Worm (Caenorhabditis elegans) whole organism, L3 larva: ENCODE data around the gene srh-32.

ENCODE experiments used
- R02D3.7 ChIP-seq: fragments of 150-350 bp; optimal IDR thresholded peaks from 2 replicates; lab custom pipeline; 2014; ENCODE audit warnings: missing biosample characterization, missing genetic modification characterization
- ama-1 ChIP-seq: fragments of 150-350 bp; optimal IDR thresholded peaks from 2 replicates; lab custom pipeline; 2018
- jun-1 ChIP-seq: fragments of 150-350 bp; optimal IDR thresholded peaks from 2 replicates; lab custom pipeline; 2014; ENCODE audit warnings: missing biosample characterization, missing genetic modification reagents, missing genetic modification characterization
- nhr-11 ChIP-seq: fragments of 150-350 bp; optimal IDR thresholded peaks from 2 replicates; lab custom pipeline; 2014; ENCODE audit warnings: missing biosample characterization, missing genetic modification characterization
- nhr-237 ChIP-seq: fragments of 150-350 bp; optimal IDR thresholded peaks from 2 replicates; lab custom pipeline; 2014; ENCODE audit warnings: missing biosample characterization, missing genetic modification characterization
- nhr-28 ChIP-seq: fragments of 150-350 bp; optimal IDR thresholded peaks from 2 replicates; lab custom pipeline; 2014; ENCODE audit warnings: missing biosample characterization, missing genetic modification characterization
- nhr-76 ChIP-seq: fragments of 150-350 bp; sonication (generic microtip); optimal IDR thresholded peaks from 5 replicates; lab custom pipeline; 2014; ENCODE audit warnings: missing biosample characterization, missing genetic modification characterization
- snpc-4 ChIP-seq: fragments of 150-350 bp; optimal IDR thresholded peaks from 2 replicates; lab custom pipeline; 2014; ENCODE audit warnings: missing biosample characterization, missing genetic modification characterization
- unc-62 ChIP-seq: fragments of 150-350 bp; sonication (generic microtip); optimal IDR thresholded peaks from 4 replicates; lab custom pipeline; 2014; ENCODE audit warnings: missing biosample characterization, missing genetic modification reagents, missing genetic modification characterization

DNA sequence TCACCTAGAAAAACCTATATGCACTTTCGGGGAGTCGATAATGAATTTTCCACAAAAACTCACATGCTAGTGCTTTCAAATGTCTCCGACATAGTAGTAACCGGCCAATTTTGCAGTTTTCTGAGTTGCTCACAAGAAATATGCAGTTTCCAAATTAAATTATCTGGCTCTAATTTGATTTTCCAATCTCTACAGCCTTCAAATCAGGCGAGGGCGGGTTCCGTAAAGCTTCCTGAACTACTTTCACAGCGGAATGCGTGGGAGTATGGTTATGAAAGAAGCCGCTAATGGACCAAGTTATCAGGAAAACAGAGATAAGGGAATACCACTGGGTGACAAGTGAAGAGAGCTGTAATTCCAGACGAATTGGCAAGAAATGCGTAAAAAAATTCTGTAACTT lies 35.1 kb upstream of the srh-32 start, which contains the start of gene F59A1.11:
- no peak for TF ChIP-seq snpc-4 (tag; lab: Kevin White, UChicago)
- no peak for TF ChIP-seq unc-62 (GFP tag; lab: Kevin White, UChicago)
- no peak for TF ChIP-seq nhr-76 (tag; lab: Kevin White, UChicago)
- no peak for TF ChIP-seq nhr-28 (tag; lab: Kevin White, UChicago)
- TF ChIP-seq nhr-237 = no peak
- no peak for TF ChIP-seq jun-1 (tag; lab: Kevin White, UChicago)
- TF ChIP-seq R02D3.7 (tag; lab: Kevin White, UChicago) = no peak
- no peak for TF ChIP-seq ama-1 (lab: Kevin White, UChicago)
- TF ChIP-seq nhr-11 (tag; lab: Kevin White, UChicago) = no peak
